Fruit fly (Drosophila melanogaster): ENCODE measurements around the gene CG33644.

The CG33644 gene

dm6 chr2L:13513331-13514261 is 18.3 kb upstream of the CG33644 start (continued):
- TF ChIP-seq CG16813 (GFP tag; IDR thresholded peaks at IDR 0.05; ENCODE audit: partially characterized antibody) (no peak), CG4360 (GFP tag; IDR thresholded peaks at IDR 0.05) (no peak), Optix (GFP tag; IDR thresholded peaks at IDR 0.05) (peak; percentile 60; the same call in 2 of the 3 replicates), CG17612 (GFP tag; IDR thresholded peaks at IDR 0.05) (peak; percentile 56), Neu2 (GFP tag; optimal IDR thresholded peaks at IDR 0.05; ENCODE audit: borderline replicate concordance) (no peak), CG4404 (GFP tag; IDR thresholded peaks at IDR 0.05) (peak; percentile 27; the same call in 1 of the 2 replicates), Hsf (GFP tag; optimal IDR thresholded peaks at IDR 0.05) (peak; percentile 69), ash1 (GFP tag; optimal IDR thresholded peaks at IDR 0.05) (no peak), insv (GFP tag; optimal IDR thresholded peaks at IDR 0.05) (no peak), Adf1 (GFP tag; IDR thresholded peaks at IDR 0.05) (peak; percentile 58), CG4854 (GFP tag; optimal IDR thresholded peaks at IDR 0.05) (no peak), chif (GFP tag; optimal IDR thresholded peaks at IDR 0.05) (peak in 1 of 2 experiments; percentile 35), Myb (GFP tag; optimal IDR thresholded peaks at IDR 0.05) (peak; percentile 36), cg (GFP tag; optimal IDR thresholded peaks at IDR 0.05) (peak; percentile 54), Hr51 (GFP tag; optimal IDR thresholded peaks at IDR 0.05) (peak in 1 of 2 experiments; percentile 53), en (GFP tag; optimal IDR thresholded peaks at IDR 0.05) (no peak), Doc3 (GFP tag; IDR thresholded peaks at IDR 0.05; ENCODE audit: partially characterized antibody) (0 out of 3 replicates have a peak, but pooled peaks have one; percentile 19), Elba2 (GFP tag; optimal IDR thresholded peaks at IDR 0.05) (no peak), onecut (GFP tag; IDR thresholded peaks at IDR 0.05) (peak; percentile 62), CG18011 (GFP tag; optimal IDR thresholded peaks at IDR 0.05) (no peak), CG4707 (GFP tag; optimal IDR thresholded peaks at IDR 0.05) (peak; percentile 99), Hr78 (GFP tag; optimal IDR thresholded peaks at IDR 0.05) (no peak), al (GFP tag; IDR thresholded peaks at IDR 0.05) (peak; percentile 60; the same call in 1 of the 2 replicates), CG12391 (tag; optimal IDR thresholded peaks at IDR 0.05) (peak; percentile 52), ATbp (GFP tag; optimal IDR thresholded peaks at IDR 0.05) (peak; percentile 41), Atf3 (GFP tag; optimal IDR thresholded peaks at IDR 0.05) (peak; percentile 23), CG17328 (GFP tag; IDR thresholded peaks at IDR 0.05) (peak; percentile 55; the same call in 1 of the 2 replicates), CG10543 (GFP tag; optimal IDR thresholded peaks at IDR 0.05) (peak; percentile 39), CG14860 (GFP tag; IDR thresholded peaks at IDR 0.05; ENCODE audit: partially characterized antibody) (no peak), CG7987 (GFP tag; optimal IDR thresholded peaks at IDR 0.05) (peak; percentile 39), NFAT (GFP tag; IDR thresholded peaks at IDR 0.05) (peak; percentile 77), chm (GFP tag; IDR thresholded peaks at IDR 0.05) (no peak; the same call in none of the 2 replicates), CG7556 (GFP tag; optimal IDR thresholded peaks at IDR 0.05) (peak; percentile 74), CTCF (GFP tag; optimal IDR thresholded peaks at IDR 0.05) (peak; percentile 13), CG15479 (GFP tag; optimal IDR thresholded peaks at IDR 0.05) (peak; percentile 51), unc-4 (GFP tag; IDR thresholded peaks at IDR 0.05; ENCODE audit: partially characterized antibody) (no peak), Nf-YB (GFP tag; optimal IDR thresholded peaks at IDR 0.05) (no peak), CG4730 (GFP tag; IDR thresholded peaks at IDR 0.05) (no peak), Dip3 (GFP tag; optimal IDR thresholded peaks at IDR 0.05) (no peak), CG16863 (GFP tag; optimal IDR thresholded peaks at IDR 0.05) (peak; percentile 69), CG12236 (GFP tag; optimal IDR thresholded peaks at IDR 0.05) (peak; percentile 2), trh (GFP tag; optimal IDR thresholded peaks at IDR 0.05) (no peak), E2f1 (GFP tag; IDR thresholded peaks at IDR 0.05) (peak; percentile 54), abd-A (tag; optimal IDR thresholded peaks at IDR 0.05) (no peak), Hmr (GFP tag; optimal IDR thresholded peaks at IDR 0.05) (peak; percentile 47), wor (GFP tag; IDR thresholded peaks at IDR 0.05) (peak; percentile 34; the same call in 1 of the 2 replicates), HHEX (GFP tag; optimal IDR thresholded peaks at IDR 0.05) (peak; percentile 74), nmo (GFP tag; optimal IDR thresholded peaks at IDR 0.05) (peak; percentile 57)

Data from whole organism, embryonic.